Fruit fly (Drosophila melanogaster) whole organism, embryonic: Measurements from ENCODE around the gene red.

ENCODE experiments used
- Abd-B ChIP-seq: fragments of 200-800 bp; sonication (Bioruptor generic); optimal IDR thresholded peaks from 2 replicates; lab custom pipeline; 2018; ENCODE audit warnings: missing biosample characterization, mild to moderate bottlenecking, missing genetic modification characterization, moderate library complexity
- Ada2b ChIP-seq: fragments of 200-800 bp; sonication (Bioruptor generic); IDR thresholded peaks from 2 replicates; pipeline ENCODE4 v1.3.6; 2022; ENCODE audit warnings: missing biosample characterization, missing genetic modification characterization
- Blimp-1 ChIP-seq: fragments of 200-800 bp; sonication (Bioruptor generic); optimal IDR thresholded peaks from 3 replicates; lab custom pipeline; 2018; ENCODE audit warnings: missing biosample characterization, missing genetic modification characterization, mild to moderate bottlenecking, moderate library complexity, missing genetic modification reagents
- CG14014 ChIP-seq: fragments of 200-800 bp; sonication (Bioruptor generic); IDR thresholded peaks from 2 replicates; pipeline ENCODE4 v1.3.6; 2022; ENCODE audit warnings: missing biosample characterization, missing genetic modification characterization
- CG14965 ChIP-seq: fragments of 200-800 bp; sonication (Bioruptor generic); optimal IDR thresholded peaks from 2 replicates; lab custom pipeline; 2016; ENCODE audit warnings: missing biosample characterization, missing genetic modification characterization, borderline replicate concordance
- CG15479 ChIP-seq: fragments of 200-800 bp; sonication (Bioruptor generic); optimal IDR thresholded peaks from 3 replicates; lab custom pipeline; 2019; ENCODE audit warnings: missing biosample characterization, mild to moderate bottlenecking, missing genetic modification characterization, moderate library complexity
- CG17912 ChIP-seq: fragments of 200-800 bp; sonication (Bioruptor generic); optimal IDR thresholded peaks from 2 replicates; lab custom pipeline; 2018; ENCODE audit warnings: missing biosample characterization, mild to moderate bottlenecking, missing genetic modification characterization
- CG18262 ChIP-seq: fragments of 200-800 bp; optimal IDR thresholded peaks from 3 replicates; lab custom pipeline; 2019; ENCODE audit warnings: missing biosample characterization, mild to moderate bottlenecking, missing genetic modification characterization, moderate library complexity
- CG2199 ChIP-seq: fragments of 200-800 bp; sonication (Bioruptor generic); IDR thresholded peaks from 3 replicates; pipeline ENCODE4 v1.3.6; 2022; ENCODE audit warnings: missing biosample characterization, missing genetic modification characterization
- CG2875 ChIP-seq: fragments of 200-800 bp; sonication (Bioruptor generic); optimal IDR thresholded peaks from 2 replicates; lab custom pipeline; 2017; ENCODE audit warnings: missing biosample characterization, mild to moderate bottlenecking, missing genetic modification characterization, missing genetic modification reagents
- CG30431 ChIP-seq: fragments of 200-800 bp; sonication (Bioruptor generic); optimal IDR thresholded peaks from 2 replicates; lab custom pipeline; 2017; ENCODE audit warnings: missing biosample characterization, missing genetic modification characterization
- CG3163 ChIP-seq: fragments of 200-800 bp; sonication (Bioruptor generic); optimal IDR thresholded peaks from 3 replicates; lab custom pipeline; 2016; ENCODE audit warnings: missing biosample characterization, missing genetic modification characterization
- CG32772 ChIP-seq: fragments of 200-800 bp; sonication (Bioruptor generic); IDR thresholded peaks from 2 replicates; pipeline ENCODE4 v1.3.6; 2022; ENCODE audit warnings: missing biosample characterization, missing genetic modification characterization
- CG4424 ChIP-seq: fragments of 200-800 bp; sonication (Bioruptor generic); optimal IDR thresholded peaks from 3 replicates; lab custom pipeline; 2016; ENCODE audit warnings: missing biosample characterization, missing genetic modification characterization
- CG4854 ChIP-seq: fragments of 200-800 bp; sonication (Bioruptor generic); optimal IDR thresholded peaks from 2 replicates; lab custom pipeline; 2016; ENCODE audit warnings: missing biosample characterization, missing genetic modification characterization, inconsistent platforms
- CG8290 ChIP-seq, 3 experiments: fragments of 200-800 bp; sonication (Bioruptor generic); optimal IDR thresholded peaks; 2 replicates each; lab custom pipeline; 2016 to 2019; ENCODE audit warnings: missing biosample characterization in 3 of 3, missing genetic modification characterization in 3 of 3, mild to moderate bottlenecking in 2 of 3, moderate library complexity in 1 of 3
- CG8359 ChIP-seq: fragments of 200-800 bp; sonication (Bioruptor generic); optimal IDR thresholded peaks from 2 replicates; lab custom pipeline; 2017; ENCODE audit warnings: missing biosample characterization, mild to moderate bottlenecking, missing genetic modification characterization, borderline replicate concordance
- CG9817 ChIP-seq: fragments of 200-800 bp; sonication (Bioruptor generic); optimal IDR thresholded peaks from 2 replicates; lab custom pipeline; 2018; ENCODE audit warnings: missing biosample characterization, mild to moderate bottlenecking, missing genetic modification characterization, moderate library complexity
- CG9932 ChIP-seq: fragments of 200-800 bp; sonication (Bioruptor generic); IDR thresholded peaks from 2 replicates; pipeline ENCODE4 v1.3.6; 2022; ENCODE audit warnings: missing biosample characterization, missing genetic modification characterization
- Deaf1 ChIP-seq: fragments of 200-800 bp; optimal IDR thresholded peaks from 3 replicates; lab custom pipeline; 2019; ENCODE audit warnings: missing biosample characterization, mild to moderate bottlenecking, missing genetic modification characterization, moderate library complexity
- Drgx ChIP-seq: fragments of 200-800 bp; sonication (Bioruptor generic); IDR thresholded peaks from 2 replicates; pipeline ENCODE4 v1.3.6; 2022; ENCODE audit warnings: missing biosample characterization, missing genetic modification characterization
- HLH3B ChIP-seq: fragments of 200-800 bp; sonication (Bioruptor generic); IDR thresholded peaks from 2 replicates; pipeline ENCODE4 v1.3.6; 2022; ENCODE audit warnings: missing biosample characterization, missing genetic modification characterization
- Hr39 ChIP-seq: fragments of >200 bp; optimal IDR thresholded peaks from 2 replicates; lab custom pipeline; 2017
- Hsf ChIP-seq: fragments of 200-800 bp; sonication (Bioruptor generic); optimal IDR thresholded peaks from 3 replicates; lab custom pipeline; 2016; ENCODE audit warnings: missing biosample characterization, missing genetic modification characterization
- Lpt ChIP-seq: fragments of >200 bp; optimal IDR thresholded peaks from 2 replicates; lab custom pipeline; 2018; ENCODE audit warnings: missing biosample characterization, missing genetic modification characterization
- PHDP ChIP-seq: fragments of 200-800 bp; sonication (Bioruptor generic); optimal IDR thresholded peaks from 3 replicates; lab custom pipeline; 2018; ENCODE audit warnings: missing biosample characterization, mild to moderate bottlenecking, missing genetic modification characterization, moderate library complexity
- Trl ChIP-seq, 3 experiments: fragments of >200 bp in 2 of 3; fragments of 200-800 bp in 1 of 3; sonication (Bioruptor generic) in 1 of 3; optimal IDR thresholded peaks; 2 replicates in 1 of 3; 3 replicates in 2 of 3; lab custom pipeline; 2016 to 2017; ENCODE audit warnings: missing biosample characterization in 1 of 3, missing genetic modification characterization in 1 of 3
- abd-A ChIP-seq: fragments of 200-800 bp; sonication (Bioruptor generic); optimal IDR thresholded peaks from 3 replicates; lab custom pipeline; 2019; ENCODE audit warnings: missing biosample characterization, mild to moderate bottlenecking, missing genetic modification characterization, moderate library complexity
- br ChIP-seq: fragments of >200 bp; optimal IDR thresholded peaks from 2 replicates; lab custom pipeline; 2017
- caup ChIP-seq: fragments of 200-800 bp; sonication (Bioruptor generic); optimal IDR thresholded peaks from 3 replicates; lab custom pipeline; 2017; ENCODE audit warnings: missing biosample characterization, mild to moderate bottlenecking, missing genetic modification characterization, moderate library complexity; ENCODE audit not compliant: severe bottlenecking
- chinmo ChIP-seq: fragments of 200-800 bp; sonication (Bioruptor generic); IDR thresholded peaks from 4 replicates; pipeline ENCODE4 v1.3.6; 2022; ENCODE audit warnings: missing biosample characterization, missing genetic modification characterization; ENCODE audit not compliant: partially characterized antibody
- chm ChIP-seq: fragments of 200-800 bp; sonication (Bioruptor generic); IDR thresholded peaks from 2 replicates; pipeline ENCODE4 v1.3.6; 2022; ENCODE audit warnings: missing biosample characterization, missing genetic modification characterization
- corto ChIP-seq: fragments of 200-800 bp; sonication (Bioruptor generic); optimal IDR thresholded peaks from 2 replicates; lab custom pipeline; 2016; ENCODE audit warnings: missing biosample characterization, mild to moderate bottlenecking, missing genetic modification characterization, moderate library complexity
- crc ChIP-seq: fragments of 200-800 bp; sonication (Bioruptor generic); optimal IDR thresholded peaks from 2 replicates; lab custom pipeline; 2016; ENCODE audit warnings: missing biosample characterization, missing genetic modification characterization
- dati ChIP-seq: fragments of 200-800 bp; sonication (Bioruptor generic); IDR thresholded peaks from 2 replicates; pipeline ENCODE4 v1.3.6; 2022; ENCODE audit warnings: missing biosample characterization, missing genetic modification characterization
- dmrt99B ChIP-seq: fragments of 200-800 bp; sonication (Bioruptor generic); optimal IDR thresholded peaks from 2 replicates; lab custom pipeline; 2018; ENCODE audit warnings: missing biosample characterization, mild to moderate bottlenecking, missing genetic modification characterization, moderate library complexity
- eyg ChIP-seq: fragments of 200-800 bp; sonication (Bioruptor generic); optimal IDR thresholded peaks from 3 replicates; lab custom pipeline; 2016; ENCODE audit warnings: missing biosample characterization, missing genetic modification characterization
- insv ChIP-seq, 2 experiments: fragments of 200-800 bp; sonication (Bioruptor generic); optimal IDR thresholded peaks; 3 replicates each; lab custom pipeline; 2016 to 2018; ENCODE audit warnings: missing biosample characterization in 2 of 2, missing genetic modification characterization in 2 of 2
- lov ChIP-seq, 2 experiments: fragments of 200-800 bp in 1 of 2; fragments of >200 bp in 1 of 2; sonication (Bioruptor generic) in 1 of 2; IDR thresholded peaks in 1 of 2; optimal IDR thresholded peaks in 1 of 2; 2 replicates in 1 of 2; 3 replicates in 1 of 2; pipeline versions ENCODE4 v1.3.6 to Lab custom; 2017 to 2022; ENCODE audit warnings: missing biosample characterization in 1 of 2, missing genetic modification characterization in 1 of 2
- mam ChIP-seq: fragments of 200-800 bp; sonication (Bioruptor generic); optimal IDR thresholded peaks from 3 replicates; lab custom pipeline; 2016; ENCODE audit warnings: missing biosample characterization, missing genetic modification characterization
- nerfin-1 ChIP-seq: fragments of 200-800 bp; sonication (Bioruptor generic); optimal IDR thresholded peaks from 3 replicates; lab custom pipeline; 2019; ENCODE audit warnings: missing biosample characterization, mild to moderate bottlenecking, missing genetic modification characterization, moderate library complexity
- oc ChIP-seq: fragments of 200-800 bp; sonication (Bioruptor generic); optimal IDR thresholded peaks from 2 replicates; lab custom pipeline; 2018; ENCODE audit warnings: missing biosample characterization, mild to moderate bottlenecking, missing genetic modification characterization, moderate library complexity
- row ChIP-seq: fragments of 200-800 bp; sonication (Bioruptor generic); IDR thresholded peaks from 3 replicates; pipeline ENCODE4 v1.3.6; 2022; ENCODE audit warnings: missing biosample characterization, missing genetic modification characterization
- sd ChIP-seq: fragments of 200-800 bp; sonication (Bioruptor generic); optimal IDR thresholded peaks from 3 replicates; lab custom pipeline; 2018; ENCODE audit warnings: missing biosample characterization, mild to moderate bottlenecking, missing genetic modification characterization, moderate library complexity
- shn ChIP-seq: fragments of 200-800 bp; sonication (Bioruptor generic); optimal IDR thresholded peaks from 3 replicates; lab custom pipeline; 2016; ENCODE audit warnings: missing biosample characterization, missing genetic modification characterization
- slbo ChIP-seq: fragments of 200-800 bp; sonication (Bioruptor generic); IDR thresholded peaks from 2 replicates; pipeline ENCODE4 v1.3.6; 2022; ENCODE audit warnings: missing biosample characterization, missing genetic modification characterization
- sqz ChIP-seq: fragments of 200-800 bp; sonication (Bioruptor generic); optimal IDR thresholded peaks from 3 replicates; lab custom pipeline; 2018; ENCODE audit warnings: missing biosample characterization, mild to moderate bottlenecking, missing genetic modification characterization

Gene red

DNA sequence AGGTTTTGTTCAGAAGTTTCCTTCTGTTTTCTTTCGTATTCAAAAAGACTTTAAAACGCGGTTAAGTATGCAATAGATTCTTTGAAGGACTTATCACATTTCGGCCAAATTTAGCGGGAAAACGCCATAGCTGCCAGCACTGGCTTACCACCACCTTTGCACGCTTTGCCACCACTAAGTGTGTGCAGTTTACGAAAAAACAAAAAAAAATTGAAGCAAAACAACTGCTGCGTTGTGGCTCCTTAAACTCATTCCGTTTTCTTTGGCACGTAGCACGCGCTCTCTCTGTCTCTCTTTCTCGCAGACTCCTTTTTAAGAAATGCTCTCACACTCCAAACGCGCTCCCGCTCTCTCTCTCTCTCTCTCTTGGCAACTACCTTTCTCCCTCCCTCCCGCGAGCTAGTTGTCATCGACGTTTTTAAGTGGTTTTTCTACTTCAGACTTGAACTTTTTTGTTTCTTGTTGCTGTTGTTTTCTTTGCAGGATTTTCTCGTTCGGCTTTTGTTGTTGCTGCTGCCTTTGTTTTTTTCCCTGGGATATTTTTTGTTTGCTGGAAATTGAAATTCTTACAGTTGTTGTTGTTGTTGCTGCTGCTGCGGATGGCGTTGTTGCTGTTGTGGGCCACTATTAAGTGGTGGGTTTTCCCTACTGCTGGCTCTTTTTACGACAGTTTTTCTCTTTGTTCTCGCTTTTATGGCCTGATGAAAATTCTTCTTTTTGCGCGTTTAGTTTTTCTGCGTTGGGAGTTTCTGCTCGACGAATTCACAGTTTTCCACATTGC lies 10.2 kb upstream of the red start (continued):
- TF ChIP-seq chm (GFP tag; lab: Robert Waterston, UW), result 0 out of 2 replicates have a peak, but pooled peaks have one; percentile 41
- TF ChIP-seq CG32772 (GFP tag; lab: Robert Waterston, UW), result peak; percentile 81
- peak; percentile 8 for TF ChIP-seq corto (GFP tag; lab: Kevin White, UChicago)
- TF ChIP-seq CG30431 (GFP tag; lab: Kevin White, UChicago), result no peak
- peak; percentile 19; the same call in 1 of the 2 replicates for TF ChIP-seq CG9932 (GFP tag; lab: Robert Waterston, UW)
- TF ChIP-seq dmrt99B (tag; lab: Kevin White, UChicago), result peak; percentile 7
- TF ChIP-seq CG9817, result no peak
- peak; percentile 23 for TF ChIP-seq shn (GFP tag; lab: Kevin White, UChicago)
- TF ChIP-seq dati (GFP tag; lab: Robert Waterston, UW), result no peak
- TF ChIP-seq CG15479, result peak; percentile 23
- peak; percentile 18 for TF ChIP-seq mam (GFP tag; lab: Kevin White, UChicago)
- TF ChIP-seq Abd-B, result no peak
- TF ChIP-seq CG17912 (GFP tag; lab: Kevin White, UChicago), result no peak
- peak; percentile 35 for TF ChIP-seq sd (tag; lab: Kevin White, UChicago)
- no peak for TF ChIP-seq CG8359 (GFP tag; lab: Kevin White, UChicago)
- no peak for TF ChIP-seq br (lab: Kevin White, UChicago)
- TF ChIP-seq CG4854, result no peak
- TF ChIP-seq CG2875 (GFP tag; lab: Kevin White, UChicago), result no peak
- no peak for TF ChIP-seq Blimp-1 (GFP tag; lab: Kevin White, UChicago)
- TF ChIP-seq Lpt (GFP tag; lab: Kevin White, UChicago), result peak; percentile 7
- no peak; the same call in 2 of the 3 replicates for TF ChIP-seq CG2199 (GFP tag; lab: Robert Waterston, UW)
- TF ChIP-seq Ada2b, result 0 out of 2 replicates have a peak, but pooled peaks have one; percentile 5
- peak; percentile 13 for TF ChIP-seq PHDP (tag; lab: Kevin White, UChicago)
- no peak for TF ChIP-seq lov (optimal IDR thresholded peaks at IDR 0.05; lab: Kevin White, UChicago)
- TF ChIP-seq lov (GFP tag; IDR thresholded peaks at IDR 0.05; lab: Robert Waterston, UW), result 0 out of 3 replicates have a peak, but pooled peaks have one; percentile 7
- TF ChIP-seq Drgx (GFP tag; lab: Robert Waterston, UW), result 0 out of 2 replicates have a peak, but pooled peaks have one; percentile 56
- peak; percentile 3 for TF ChIP-seq CG3163 (GFP tag; lab: Kevin White, UChicago)
- peak; percentile 33 for TF ChIP-seq nerfin-1 (tag; lab: Kevin White, UChicago)
- TF ChIP-seq insv (GFP tag; optimal IDR thresholded peaks at IDR 0.05; lab: Kevin White, UChicago), result no peak
- TF ChIP-seq oc, result no peak
- TF ChIP-seq Deaf1 (tag; lab: Kevin White, UChicago), result peak; percentile 4
- TF ChIP-seq CG4424, result no peak
- TF ChIP-seq CG18262 (tag; lab: Kevin White, UChicago), result no peak
- TF ChIP-seq Trl (optimal IDR thresholded peaks at IDR 0.05; lab: Kevin White, UChicago), result peak; percentile 96 to 97
- no peak for TF ChIP-seq Trl (GFP tag; optimal IDR thresholded peaks at IDR 0.05; lab: Kevin White, UChicago)
- no peak for TF ChIP-seq CG14965
- TF ChIP-seq HLH3B (GFP tag; lab: Robert Waterston, UW), result no peak
- no peak for TF ChIP-seq Hr39 (lab: Kevin White, UChicago)
- no peak for TF ChIP-seq Hsf (GFP tag; lab: Kevin White, UChicago)
- TF ChIP-seq row (GFP tag; lab: Robert Waterston, UW), result peak; percentile 49
- no peak for TF ChIP-seq eyg (GFP tag; lab: Kevin White, UChicago)
- TF ChIP-seq CG14014 (GFP tag; lab: Robert Waterston, UW), result peak; percentile 38; the same call in 1 of the 2 replicates
- peak; percentile 16 for TF ChIP-seq CG8290 (GFP tag; optimal IDR thresholded peaks at IDR 0.05; lab: Kevin White, UChicago)
- peak in 1 of 2 experiments; percentile 27 for TF ChIP-seq CG8290 (tag; optimal IDR thresholded peaks at IDR 0.05; lab: Kevin White, UChicago)
- TF ChIP-seq caup, result no peak
- peak; percentile 94 for TF ChIP-seq sqz
- peak; percentile 89 for TF ChIP-seq abd-A (tag; lab: Kevin White, UChicago)
- 0 out of 2 replicates have a peak, but pooled peaks have one; percentile 23 for TF ChIP-seq slbo (GFP tag; lab: Robert Waterston, UW)
- TF ChIP-seq crc (GFP tag; lab: Kevin White, UChicago), result no peak
- TF ChIP-seq chinmo (GFP tag; lab: Robert Waterston, UW), result 0 out of 4 replicates have a peak, but pooled peaks have one; percentile 59
